Worm (Caenorhabditis elegans) whole organism, mixed stage, embryonic: ENCODE measurements around the gene mthf-1.
A peak's percentile ranks its signal among the peaks of the same experiment; 100 is the strongest.

Source experiments
- M03D4.4 ChIP-seq: sonication (generic microtip); optimal IDR thresholded peaks from 2 replicates; lab custom pipeline; 2017; ENCODE audit warnings: mild to moderate bottlenecking, missing genetic modification characterization, missing compliant biosample characterization
- bed-3 ChIP-seq: fragments of 200-800 bp; sonication (Bioruptor generic); optimal IDR thresholded peaks from 3 replicates; lab custom pipeline; 2018; ENCODE audit warnings: mild to moderate bottlenecking, missing genetic modification characterization, moderate library complexity, missing compliant biosample characterization
- blmp-1 ChIP-seq: fragments of 150-350 bp; optimal IDR thresholded peaks from 2 replicates; lab custom pipeline; 2014; ENCODE audit warnings: missing biosample characterization, missing genetic modification characterization
- ceh-39 ChIP-seq: fragments of 150-350 bp; optimal IDR thresholded peaks from 2 replicates; lab custom pipeline; 2014; ENCODE audit warnings: missing biosample characterization, missing genetic modification characterization
- ceh-43 ChIP-seq: fragments of 200-800 bp; sonication (Bioruptor generic); optimal IDR thresholded peaks from 2 replicates; lab custom pipeline; 2018; ENCODE audit warnings: mild to moderate bottlenecking, missing genetic modification characterization, moderate library complexity, missing compliant biosample characterization
- ceh-83 ChIP-seq: fragments of 200-800 bp; sonication (Bioruptor generic); optimal IDR thresholded peaks from 2 replicates; lab custom pipeline; 2018; ENCODE audit warnings: mild to moderate bottlenecking, missing genetic modification characterization, missing compliant biosample characterization
- ces-1 ChIP-seq: fragments of 150-350 bp; optimal IDR thresholded peaks from 2 replicates; lab custom pipeline; 2014; ENCODE audit warnings: missing biosample characterization, missing genetic modification reagents, missing genetic modification characterization
- cnd-1 ChIP-seq: fragments of 200-800 bp; sonication (Bioruptor generic); optimal IDR thresholded peaks from 2 replicates; lab custom pipeline; 2018; ENCODE audit warnings: mild to moderate bottlenecking, missing genetic modification characterization, missing compliant biosample characterization
- drap-1 ChIP-seq: fragments of 200-800 bp; sonication (Bioruptor generic); optimal IDR thresholded peaks from 3 replicates; lab custom pipeline; 2018; ENCODE audit warnings: mild to moderate bottlenecking, missing genetic modification characterization, missing compliant biosample characterization
- elt-1 ChIP-seq: sonication (generic microtip); optimal IDR thresholded peaks from 2 replicates; lab custom pipeline; 2017; ENCODE audit warnings: missing genetic modification characterization, mild to moderate bottlenecking, missing compliant biosample characterization, antibody characterized with exemption, moderate library complexity, borderline replicate concordance; ENCODE audit not compliant: insufficient read depth
- elt-3 ChIP-seq: fragments of 150-350 bp; optimal IDR thresholded peaks from 2 replicates; lab custom pipeline; 2014; ENCODE audit warnings: missing biosample characterization, missing genetic modification characterization
- flh-1 ChIP-seq: fragments of 200-800 bp; sonication (Bioruptor generic); optimal IDR thresholded peaks from 2 replicates; lab custom pipeline; 2018; ENCODE audit warnings: mild to moderate bottlenecking, missing genetic modification characterization, moderate library complexity, missing compliant biosample characterization
- ham-2 ChIP-seq: fragments of 200-800 bp; sonication (Bioruptor generic); optimal IDR thresholded peaks from 2 replicates; lab custom pipeline; 2018; ENCODE audit warnings: mild to moderate bottlenecking, missing genetic modification characterization, missing compliant biosample characterization
- hlh-1 ChIP-seq: fragments of 150-350 bp; optimal IDR thresholded peaks from 2 replicates; lab custom pipeline; 2014; ENCODE audit warnings: missing biosample characterization, missing genetic modification reagents, missing genetic modification characterization
- lin-13 ChIP-seq: fragments of 150-350 bp; optimal IDR thresholded peaks from 2 replicates; lab custom pipeline; 2014; ENCODE audit warnings: missing biosample characterization, missing genetic modification characterization
- lin-32 ChIP-seq: fragments of 200-800 bp; sonication (Bioruptor generic); optimal IDR thresholded peaks from 2 replicates; lab custom pipeline; 2018; ENCODE audit warnings: mild to moderate bottlenecking, missing genetic modification characterization, missing compliant biosample characterization
- lsy-2 ChIP-seq: fragments of 150-350 bp; optimal IDR thresholded peaks from 2 replicates; lab custom pipeline; 2014; ENCODE audit warnings: missing biosample characterization, missing genetic modification characterization
- mab-5 ChIP-seq: fragments of 150-350 bp; optimal IDR thresholded peaks from 2 replicates; lab custom pipeline; 2014; ENCODE audit warnings: missing biosample characterization, missing genetic modification characterization
- mep-1 ChIP-seq: fragments of 150-350 bp; optimal IDR thresholded peaks from 2 replicates; lab custom pipeline; 2017; ENCODE audit warnings: missing biosample characterization, missing genetic modification reagents, missing genetic modification characterization, inconsistent platforms
- mls-2 ChIP-seq: sonication (generic microtip); optimal IDR thresholded peaks from 2 replicates; lab custom pipeline; 2016; ENCODE audit warnings: mild to moderate bottlenecking, missing genetic modification characterization, moderate library complexity, missing compliant biosample characterization
- nhr-12 ChIP-seq: fragments of 150-350 bp; optimal IDR thresholded peaks from 2 replicates; lab custom pipeline; 2014; ENCODE audit warnings: missing biosample characterization, missing genetic modification characterization
- nhr-2 ChIP-seq: fragments of 150-350 bp; optimal IDR thresholded peaks from 2 replicates; lab custom pipeline; 2014; ENCODE audit warnings: missing biosample characterization, missing genetic modification characterization
- nhr-237 ChIP-seq: fragments of 150-350 bp; optimal IDR thresholded peaks from 2 replicates; lab custom pipeline; 2014; ENCODE audit warnings: missing biosample characterization, missing genetic modification characterization
- nhr-28 ChIP-seq: fragments of 150-350 bp; optimal IDR thresholded peaks from 2 replicates; lab custom pipeline; 2014; ENCODE audit warnings: missing biosample characterization, missing genetic modification characterization
- nhr-76 ChIP-seq: sonication (generic microtip); optimal IDR thresholded peaks from 2 replicates; lab custom pipeline; 2017; ENCODE audit warnings: missing biosample characterization, missing genetic modification characterization
- pha-4 ChIP-seq: fragments of 150-350 bp; optimal IDR thresholded peaks from 2 replicates; lab custom pipeline; 2018; ENCODE audit warnings: missing biosample characterization, missing genetic modification reagents, missing genetic modification characterization
- sem-2 ChIP-seq: fragments of 200-800 bp; sonication (Bioruptor generic); optimal IDR thresholded peaks from 2 replicates; lab custom pipeline; 2018; ENCODE audit warnings: mild to moderate bottlenecking, missing genetic modification characterization, missing compliant biosample characterization
- snpc-4 ChIP-seq: fragments of 150-350 bp; optimal IDR thresholded peaks from 2 replicates; lab custom pipeline; 2014; ENCODE audit warnings: missing biosample characterization, missing genetic modification characterization
- sptf-1 ChIP-seq: sonication (generic microtip); optimal IDR thresholded peaks from 2 replicates; lab custom pipeline; 2017; ENCODE audit warnings: mild to moderate bottlenecking, missing genetic modification characterization, moderate library complexity, missing compliant biosample characterization
- unc-120 ChIP-seq: sonication (generic microtip); optimal IDR thresholded peaks from 2 replicates; lab custom pipeline; 2017; ENCODE audit warnings: missing genetic modification characterization, missing compliant biosample characterization; ENCODE audit not compliant: poor library complexity, severe bottlenecking
- unc-39 ChIP-seq: fragments of 150-350 bp; optimal IDR thresholded peaks from 2 replicates; lab custom pipeline; 2014; ENCODE audit warnings: missing biosample characterization, missing genetic modification characterization
- unc-62 ChIP-seq: fragments of 150-350 bp; optimal IDR thresholded peaks from 2 replicates; lab custom pipeline; 2014; ENCODE audit warnings: missing biosample characterization, missing genetic modification reagents, missing genetic modification characterization
- zip-8 ChIP-seq: fragments of 150-350 bp; optimal IDR thresholded peaks from 2 replicates; lab custom pipeline; 2014; ENCODE audit warnings: missing biosample characterization, missing genetic modification characterization
- ztf-11 ChIP-seq: fragments of 150-350 bp; optimal IDR thresholded peaks from 2 replicates; lab custom pipeline; 2014; ENCODE audit warnings: missing biosample characterization, missing genetic modification characterization

mthf-1 gene

DNA sequence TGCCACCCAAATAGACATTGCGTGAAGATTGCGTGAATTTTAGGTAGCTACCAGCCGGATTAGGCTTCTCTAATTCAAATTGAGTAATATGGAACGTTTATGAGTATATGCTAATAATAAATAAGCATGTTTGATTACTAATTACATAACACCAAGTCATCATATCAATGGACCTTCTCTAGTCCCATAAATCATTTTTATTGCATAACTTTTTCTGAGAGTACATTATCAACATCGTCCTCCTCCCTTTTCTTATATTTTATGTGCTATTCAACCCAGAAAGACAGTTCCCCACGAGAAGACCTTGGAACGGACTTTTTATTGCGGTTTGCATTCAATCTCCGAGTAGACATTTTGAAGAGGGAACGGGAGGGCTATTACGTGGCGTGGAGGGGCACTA is 34.7 kb upstream of the mthf-1 start:
- TF ChIP-seq ces-1 (GFP tag; lab: Kevin White, UChicago) (peak; percentile 50), drap-1 (GFP tag; lab: Kevin White, UChicago) (no peak), M03D4.4 (tag; lab: Kevin White, UChicago) (peak; percentile 27), mep-1 (tag; lab: Kevin White, UChicago) (no peak), ham-2 (GFP tag; lab: Kevin White, UChicago) (peak; percentile 18), mab-5 (peak; percentile 46), pha-4 (tag; lab: Kevin White, UChicago) (no peak), zip-8 (tag; lab: Kevin White, UChicago) (peak; percentile 14), ztf-11 (peak; percentile 7), lin-32 (GFP tag; lab: Kevin White, UChicago) (peak; percentile 21), nhr-12 (tag; lab: Kevin White, UChicago) (peak; percentile 7), nhr-2 (tag; lab: Kevin White, UChicago) (peak; percentile 79), sptf-1 (tag; lab: Kevin White, UChicago) (peak; percentile 49), unc-62 (GFP tag; lab: Kevin White, UChicago) (peak; percentile 65)
- TF ChIP-seq, all 35 proteins: peak for 11

DNA sequence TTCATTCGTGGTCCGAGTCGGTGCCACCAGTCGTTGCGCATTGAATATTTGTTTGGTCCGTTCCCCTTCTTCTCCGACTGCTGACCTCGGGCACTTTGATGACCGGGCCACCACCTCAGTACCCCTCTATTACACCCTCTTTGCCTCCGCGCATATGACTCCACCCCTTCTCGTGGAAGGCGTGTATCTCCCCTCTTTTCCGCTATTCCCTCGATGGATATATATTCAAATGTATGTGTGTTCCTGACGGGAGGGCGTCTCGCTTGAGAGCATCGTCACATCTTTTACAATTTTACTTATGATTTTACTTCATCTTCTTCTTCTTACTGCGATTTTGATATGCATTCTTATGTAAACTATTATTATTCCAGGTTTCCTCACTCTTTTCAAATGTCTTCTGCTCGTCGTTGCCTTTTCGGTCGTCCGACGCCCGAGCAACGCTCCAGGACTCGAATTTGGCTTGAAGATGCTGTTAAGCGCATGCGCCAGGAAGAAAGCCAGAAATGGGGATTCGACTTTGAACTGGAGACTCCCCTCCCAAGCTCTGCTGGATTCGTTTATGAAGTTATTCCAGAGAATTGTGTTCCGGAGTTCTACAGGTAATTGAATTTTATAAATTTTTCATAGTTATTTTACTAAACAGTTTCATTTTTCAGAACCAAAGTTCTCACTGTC is 33.4 kb upstream of the mthf-1 start, which contains the start of gene cki-1:
cki-1 (plus strand) TSS at position 372 of the 675 bp plus-strand sequence.
- TF ChIP-seq zip-8 (tag; lab: Kevin White, UChicago) (no peak), snpc-4 (no peak), lin-13 (tag; lab: Kevin White, UChicago) (peak; percentile 8), blmp-1 (tag; lab: Kevin White, UChicago) (no peak), ztf-11 (peak; percentile 57), pha-4 (tag; lab: Kevin White, UChicago) (peak; percentile 25), elt-1 (tag; lab: Kevin White, UChicago) (peak; percentile 23), ham-2 (GFP tag; lab: Kevin White, UChicago) (peak; percentile 3), hlh-1 (peak; percentile 54), cnd-1 (tag; lab: Kevin White, UChicago) (no peak), unc-62 (GFP tag; lab: Kevin White, UChicago) (no peak), nhr-28 (no peak), sem-2 (GFP tag; lab: Kevin White, UChicago) (no peak), flh-1 (GFP tag; lab: Kevin White, UChicago) (no peak), unc-120 (tag; lab: Kevin White, UChicago) (peak; percentile 49), drap-1 (GFP tag; lab: Kevin White, UChicago) (peak; percentile 29), ceh-39 (tag; lab: Kevin White, UChicago) (no peak), sptf-1 (tag; lab: Kevin White, UChicago) (peak; percentile 77), nhr-2 (tag; lab: Kevin White, UChicago) (peak; percentile 98), mep-1 (tag; lab: Kevin White, UChicago) (no peak), elt-3 (tag; lab: Kevin White, UChicago) (no peak), ceh-83 (GFP tag; lab: Kevin White, UChicago) (no peak), mls-2 (tag; lab: Kevin White, UChicago) (peak; percentile 42), nhr-12 (tag; lab: Kevin White, UChicago) (no peak), bed-3 (no peak), ceh-43 (GFP tag; lab: Kevin White, UChicago) (peak; percentile 15), unc-39 (no peak), ces-1 (GFP tag; lab: Kevin White, UChicago) (no peak), nhr-237 (tag; lab: Kevin White, UChicago) (no peak), nhr-76 (tag; lab: Kevin White, UChicago) (no peak), M03D4.4 (tag; lab: Kevin White, UChicago) (peak; percentile 55)

- TF ChIP-seq lsy-2 (peak; percentile 29), blmp-1 (tag; lab: Kevin White, UChicago) (no peak), elt-3 (tag; lab: Kevin White, UChicago) (no peak), ces-1 (GFP tag; lab: Kevin White, UChicago) (peak; percentile 7), elt-1 (tag; lab: Kevin White, UChicago) (no peak), zip-8 (tag; lab: Kevin White, UChicago) (no peak), pha-4 (tag; lab: Kevin White, UChicago) (peak; percentile 35), mep-1 (tag; lab: Kevin White, UChicago) (no peak), ztf-11 (peak; percentile 7), sptf-1 (tag; lab: Kevin White, UChicago) (no peak)
Observed at ce11 chrII:7810162-7810868, 32.7 kb upstream of the mthf-1 start.
